Worm (Caenorhabditis elegans) whole organism, mixed stage, embryonic: ENCODE data around the gene fbxc-39.

Source experiments
- blmp-1 ChIP-seq: fragments of 150-350 bp; optimal IDR thresholded peaks from 2 replicates; lab custom pipeline; 2014; ENCODE audit warnings: missing biosample characterization, missing genetic modification characterization
- ces-1 ChIP-seq: fragments of 150-350 bp; optimal IDR thresholded peaks from 2 replicates; lab custom pipeline; 2014; ENCODE audit warnings: missing biosample characterization, missing genetic modification reagents, missing genetic modification characterization
- drap-1 ChIP-seq: fragments of 200-800 bp; sonication (Bioruptor generic); optimal IDR thresholded peaks from 3 replicates; lab custom pipeline; 2018; ENCODE audit warnings: mild to moderate bottlenecking, missing genetic modification characterization, missing compliant biosample characterization
- elt-1 ChIP-seq: sonication (generic microtip); optimal IDR thresholded peaks from 2 replicates; lab custom pipeline; 2017; ENCODE audit warnings: missing genetic modification characterization, mild to moderate bottlenecking, missing compliant biosample characterization, antibody characterized with exemption, moderate library complexity, borderline replicate concordance; ENCODE audit not compliant: insufficient read depth
- hlh-1 ChIP-seq: fragments of 150-350 bp; optimal IDR thresholded peaks from 2 replicates; lab custom pipeline; 2014; ENCODE audit warnings: missing biosample characterization, missing genetic modification reagents, missing genetic modification characterization
- mab-5 ChIP-seq: fragments of 150-350 bp; optimal IDR thresholded peaks from 2 replicates; lab custom pipeline; 2014; ENCODE audit warnings: missing biosample characterization, missing genetic modification characterization
- mep-1 ChIP-seq: fragments of 150-350 bp; optimal IDR thresholded peaks from 2 replicates; lab custom pipeline; 2017; ENCODE audit warnings: missing biosample characterization, missing genetic modification reagents, missing genetic modification characterization, inconsistent platforms
- mls-2 ChIP-seq: sonication (generic microtip); optimal IDR thresholded peaks from 2 replicates; lab custom pipeline; 2016; ENCODE audit warnings: mild to moderate bottlenecking, missing genetic modification characterization, moderate library complexity, missing compliant biosample characterization
- nhr-12 ChIP-seq: fragments of 150-350 bp; optimal IDR thresholded peaks from 2 replicates; lab custom pipeline; 2014; ENCODE audit warnings: missing biosample characterization, missing genetic modification characterization
- nhr-237 ChIP-seq: fragments of 150-350 bp; optimal IDR thresholded peaks from 2 replicates; lab custom pipeline; 2014; ENCODE audit warnings: missing biosample characterization, missing genetic modification characterization
- nhr-28 ChIP-seq: fragments of 150-350 bp; optimal IDR thresholded peaks from 2 replicates; lab custom pipeline; 2014; ENCODE audit warnings: missing biosample characterization, missing genetic modification characterization
- nhr-76 ChIP-seq: sonication (generic microtip); optimal IDR thresholded peaks from 2 replicates; lab custom pipeline; 2017; ENCODE audit warnings: missing biosample characterization, missing genetic modification characterization
- tbx-8 ChIP-seq: fragments of 200-800 bp; sonication (Bioruptor generic); optimal IDR thresholded peaks from 2 replicates; lab custom pipeline; 2018; ENCODE audit warnings: mild to moderate bottlenecking, missing genetic modification characterization, moderate library complexity, missing compliant biosample characterization
- unc-62 ChIP-seq: fragments of 150-350 bp; optimal IDR thresholded peaks from 2 replicates; lab custom pipeline; 2014; ENCODE audit warnings: missing biosample characterization, missing genetic modification reagents, missing genetic modification characterization

DNA sequence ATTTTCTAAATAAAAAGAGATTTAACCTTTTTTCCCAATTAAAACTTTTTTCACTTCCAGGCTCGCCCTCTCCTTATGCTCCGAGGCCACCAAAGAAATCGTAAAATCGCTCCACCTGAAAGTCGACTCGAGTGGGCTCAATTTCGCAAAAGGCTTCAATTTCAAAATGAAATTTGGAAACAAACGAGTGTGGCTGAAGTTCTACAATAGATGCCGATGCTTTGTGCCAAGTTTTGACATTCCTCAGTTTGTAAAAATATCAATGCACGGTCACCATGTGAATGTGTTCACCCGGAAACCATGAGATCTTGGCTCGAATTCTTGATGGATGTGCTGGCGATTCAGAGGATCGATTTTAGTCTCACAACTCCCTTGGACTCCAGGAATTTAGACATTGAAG lies 38.1 kb downstream of the fbxc-39 start, which contains the start of gene M01D1.12:
- TF ChIP-seq unc-62 (no peak), hlh-1 (tag; lab: Kevin White, UChicago) (no peak), drap-1 (GFP tag; lab: Kevin White, UChicago) (no peak), mab-5 (tag; lab: Kevin White, UChicago) (no peak), nhr-76 (tag; lab: Kevin White, UChicago) (no peak), blmp-1 (no peak), ces-1 (GFP tag; lab: Kevin White, UChicago) (no peak), nhr-28 (tag; lab: Kevin White, UChicago) (no peak), elt-1 (no peak), nhr-237 (tag; lab: Kevin White, UChicago) (no peak), mep-1 (tag; lab: Kevin White, UChicago) (no peak), nhr-12 (tag; lab: Kevin White, UChicago) (no peak), tbx-8 (GFP tag; lab: Kevin White, UChicago) (no peak), mls-2 (tag; lab: Kevin White, UChicago) (no peak)
